Fruit fly (Drosophila melanogaster): ENCODE results near the gene CG12971.
A peak's percentile ranks its signal among the peaks of the same experiment; 100 is the strongest.

The CG12971 gene

dm6 chr3L:21356395-21356794, at the start of gene CG12971:
Gene CG12971 (minus strand): TSS chr3L:21356495.
- TF ChIP-seq D19A (tag; optimal IDR thresholded peaks at IDR 0.05) (peak; percentile 33), CG10274 (GFP tag; optimal IDR thresholded peaks at IDR 0.05) (no peak)

dm6 chr3L:21402552-21402951, 46.3 kb upstream of the CG12971 start:
- peak; percentile 90 for TF ChIP-seq Ets65A (GFP tag)
- TF ChIP-seq CG1024 (GFP tag; IDR thresholded peaks at IDR 0.05) = no peak
- TF ChIP-seq CG15479 (GFP tag; optimal IDR thresholded peaks at IDR 0.05) = no peak
- TF ChIP-seq CG12942 (GFP tag; optimal IDR thresholded peaks at IDR 0.05) = no peak
- TF ChIP-seq CG6813 (GFP tag; optimal IDR thresholded peaks at IDR 0.05) = no peak
- peak in 1 of 2 experiments; percentile 47 for TF ChIP-seq eve (GFP tag; optimal IDR thresholded peaks at IDR 0.05)
- TF ChIP-seq nmo (GFP tag; optimal IDR thresholded peaks at IDR 0.05) = no peak
- TF ChIP-seq Med (GFP tag) = no peak
- TF ChIP-seq CG5245 (GFP tag; optimal IDR thresholded peaks at IDR 0.05) = no peak

- no peak for TF ChIP-seq CG14965 (GFP tag; optimal IDR thresholded peaks at IDR 0.05; ENCODE audit: borderline replicate concordance)
- TF ChIP-seq Sox102F (GFP tag; optimal IDR thresholded peaks at IDR 0.05) = peak; percentile 12
- TF ChIP-seq grn (GFP tag; optimal IDR thresholded peaks at IDR 0.05) = peak; percentile 56
- peak; percentile 23 for TF ChIP-seq exex (tag; optimal IDR thresholded peaks at IDR 0.05)
- 0 out of 2 replicates have a peak, but pooled peaks have one; percentile 27 for TF ChIP-seq CG14441 (GFP tag; IDR thresholded peaks at IDR 0.05)
- peak; percentile 28 for TF ChIP-seq sens (GFP tag)
- TF ChIP-seq Fer1 (GFP tag; optimal IDR thresholded peaks at IDR 0.05) = no peak
- TF ChIP-seq Hr3 (GFP tag; optimal IDR thresholded peaks at IDR 0.05) = no peak
- peak; percentile 11 for TF ChIP-seq Abd-B (GFP tag; optimal IDR thresholded peaks at IDR 0.05)
- TF ChIP-seq Deaf1 (tag; optimal IDR thresholded peaks at IDR 0.05) = peak; percentile 15
- TF ChIP-seq CG6683 (GFP tag; optimal IDR thresholded peaks at IDR 0.05) = no peak
- TF ChIP-seq CG9817 (tag; optimal IDR thresholded peaks at IDR 0.05) = no peak
- TF ChIP-seq Ets65A (GFP tag) = peak; percentile 21
- TF ChIP-seq CG11504 (tag; optimal IDR thresholded peaks at IDR 0.05) = peak; percentile 21
- no peak for TF ChIP-seq fd64A (GFP tag; optimal IDR thresholded peaks at IDR 0.05)
- TF ChIP-seq ato (GFP tag; IDR thresholded peaks at IDR 0.05; ENCODE audit: partially characterized antibody) = no peak
- 0 out of 2 replicates have a peak, but pooled peaks have one; percentile 10 for TF ChIP-seq Atf6 (GFP tag; IDR thresholded peaks at IDR 0.05)
- TF ChIP-seq cas (GFP tag; IDR thresholded peaks at IDR 0.05) = no peak
- TF ChIP-seq bab2 (GFP tag; optimal IDR thresholded peaks at IDR 0.05) = no peak
- TF ChIP-seq sd (tag; optimal IDR thresholded peaks at IDR 0.05) = peak; percentile 32
- TF ChIP-seq NK7.1 (GFP tag; optimal IDR thresholded peaks at IDR 0.05) = no peak
- TF ChIP-seq onecut (GFP tag; IDR thresholded peaks at IDR 0.05) = no peak
- 0 out of 2 replicates have a peak, but pooled peaks have one; percentile 10 for TF ChIP-seq slbo (GFP tag; IDR thresholded peaks at IDR 0.05)
- TF ChIP-seq CG9932 (GFP tag; IDR thresholded peaks at IDR 0.05) = peak; percentile 31; the same call in 1 of the 2 replicates
- 0 out of 4 replicates have a peak, but pooled peaks have one; percentile 47 for TF ChIP-seq chinmo (GFP tag; IDR thresholded peaks at IDR 0.05; ENCODE audit: partially characterized antibody)
- TF ChIP-seq D (optimal IDR thresholded peaks at IDR 0.05) = no peak
- TF ChIP-seq D (GFP tag; optimal IDR thresholded peaks at IDR 0.05) = no peak
- TF ChIP-seq prd (optimal IDR thresholded peaks at IDR 0.05) = no peak
- TF ChIP-seq prd (GFP tag; IDR thresholded peaks at IDR 0.05) = no peak
- TF ChIP-seq CG13424 (tag; optimal IDR thresholded peaks at IDR 0.05) = no peak
- peak; percentile 80 for TF ChIP-seq sug (tag; optimal IDR thresholded peaks at IDR 0.05)
- TF ChIP-seq pum (GFP tag; optimal IDR thresholded peaks at IDR 0.05) = no peak
- TF ChIP-seq D19B (GFP tag; optimal IDR thresholded peaks at IDR 0.05) = no peak
- no peak for TF ChIP-seq CrebB (tag; optimal IDR thresholded peaks at IDR 0.05)
- TF ChIP-seq GATAe (GFP tag; conservative IDR thresholded peaks at IDR 0.05) = peak; percentile 56
- no peak for TF ChIP-seq Jarid2 (GFP tag; optimal IDR thresholded peaks at IDR 0.05)
Measured at dm6 chr3L:21400206-21400605, 43.9 kb upstream of the CG12971 start.
